Fruit fly (Drosophila melanogaster) whole organism, embryonic: ENCODE results near the gene CG32032.

Source experiments
- Abd-B ChIP-seq: fragments of 200-800 bp; sonication (Bioruptor generic); optimal IDR thresholded peaks from 2 replicates; lab custom pipeline; 2018; ENCODE audit warnings: missing biosample characterization, mild to moderate bottlenecking, missing genetic modification characterization, moderate library complexity
- Atf3 ChIP-seq: fragments of 200-800 bp; sonication (Bioruptor generic); optimal IDR thresholded peaks from 3 replicates; lab custom pipeline; 2016; ENCODE audit warnings: missing biosample characterization, missing genetic modification characterization
- Atf6 ChIP-seq: fragments of 200-800 bp; sonication (Bioruptor generic); IDR thresholded peaks from 2 replicates; pipeline ENCODE4 v1.3.6; 2022; ENCODE audit warnings: missing biosample characterization, missing genetic modification characterization
- CG12659 ChIP-seq: fragments of 200-800 bp; sonication (Bioruptor generic); optimal IDR thresholded peaks from 3 replicates; lab custom pipeline; 2017; ENCODE audit warnings: mild to moderate bottlenecking, missing biosample characterization, missing genetic modification reagents, missing genetic modification characterization
- CG13424 ChIP-seq: fragments of 200-800 bp; sonication (Bioruptor generic); optimal IDR thresholded peaks from 2 replicates; lab custom pipeline; 2019; ENCODE audit warnings: missing biosample characterization, mild to moderate bottlenecking, missing genetic modification characterization, moderate library complexity
- CG13775 ChIP-seq: fragments of 200-800 bp; sonication (Bioruptor generic); optimal IDR thresholded peaks from 3 replicates; lab custom pipeline; 2017; ENCODE audit warnings: missing biosample characterization, mild to moderate bottlenecking, missing genetic modification characterization
- CG15514 ChIP-seq: fragments of 200-800 bp; sonication (Bioruptor generic); optimal IDR thresholded peaks from 3 replicates; lab custom pipeline; 2017; ENCODE audit warnings: missing biosample characterization, missing genetic modification characterization, mild to moderate bottlenecking, moderate library complexity, missing genetic modification reagents
- CG1647 ChIP-seq: fragments of 200-800 bp; sonication (Bioruptor generic); optimal IDR thresholded peaks from 3 replicates; lab custom pipeline; 2016; ENCODE audit warnings: missing biosample characterization, missing genetic modification characterization
- CG17186 ChIP-seq: fragments of 200-800 bp; sonication (Bioruptor generic); optimal IDR thresholded peaks from 3 replicates; lab custom pipeline; 2017; ENCODE audit warnings: missing biosample characterization, missing genetic modification reagents, missing genetic modification characterization
- CG17359 ChIP-seq: fragments of 200-800 bp; sonication (Bioruptor generic); optimal IDR thresholded peaks from 3 replicates; lab custom pipeline; 2018; ENCODE audit warnings: missing biosample characterization, mild to moderate bottlenecking, missing genetic modification characterization, moderate library complexity
- CG18011 ChIP-seq: fragments of 200-800 bp; sonication (Bioruptor generic); optimal IDR thresholded peaks from 2 replicates; lab custom pipeline; 2017; ENCODE audit warnings: missing biosample characterization, missing genetic modification characterization, mild to moderate bottlenecking, moderate library complexity, missing genotype
- CG18764 ChIP-seq: fragments of 200-800 bp; sonication (Bioruptor generic); optimal IDR thresholded peaks from 3 replicates; lab custom pipeline; 2016; ENCODE audit warnings: missing biosample characterization, missing genetic modification characterization
- CG2116 ChIP-seq: fragments of 200-800 bp; sonication (Bioruptor generic); optimal IDR thresholded peaks from 3 replicates; lab custom pipeline; 2018; ENCODE audit warnings: missing biosample characterization, mild to moderate bottlenecking, missing genetic modification characterization
- CG2199 ChIP-seq: fragments of 200-800 bp; sonication (Bioruptor generic); IDR thresholded peaks from 3 replicates; pipeline ENCODE4 v1.3.6; 2022; ENCODE audit warnings: missing biosample characterization, missing genetic modification characterization
- CG32772 ChIP-seq: fragments of 200-800 bp; sonication (Bioruptor generic); IDR thresholded peaks from 2 replicates; pipeline ENCODE4 v1.3.6; 2022; ENCODE audit warnings: missing biosample characterization, missing genetic modification characterization
- CG33213 ChIP-seq: fragments of 200-800 bp; sonication (Bioruptor generic); optimal IDR thresholded peaks from 3 replicates; lab custom pipeline; 2016; ENCODE audit warnings: missing biosample characterization, missing genetic modification characterization
- CG6272 ChIP-seq: fragments of 200-800 bp; sonication (Bioruptor generic); IDR thresholded peaks from 2 replicates; pipeline ENCODE4 v1.3.6; 2022; ENCODE audit warnings: missing biosample characterization, missing genetic modification characterization
- CG6654 ChIP-seq: fragments of 200-800 bp; sonication (Bioruptor generic); optimal IDR thresholded peaks from 2 replicates; lab custom pipeline; 2017; ENCODE audit warnings: missing biosample characterization, mild to moderate bottlenecking, missing genetic modification characterization
- CG7963 ChIP-seq: fragments of 200-800 bp; sonication (Bioruptor generic); IDR thresholded peaks from 3 replicates; pipeline ENCODE4 v1.3.6; 2022; ENCODE audit warnings: missing biosample characterization, missing genetic modification characterization; ENCODE audit not compliant: partially characterized antibody
- CrebB ChIP-seq: fragments of 200-800 bp; sonication (Bioruptor generic); optimal IDR thresholded peaks from 3 replicates; lab custom pipeline; 2018; ENCODE audit warnings: missing biosample characterization, mild to moderate bottlenecking, missing genetic modification characterization
- Fer3 ChIP-seq: fragments of 200-800 bp; sonication (Bioruptor generic); optimal IDR thresholded peaks from 2 replicates; lab custom pipeline; 2018; ENCODE audit warnings: missing biosample characterization, mild to moderate bottlenecking, missing genetic modification characterization, moderate library complexity
- Gug ChIP-seq: fragments of 200-800 bp; sonication (Bioruptor generic); IDR thresholded peaks from 4 replicates; pipeline ENCODE4 v1.3.6; 2022; ENCODE audit warnings: missing biosample characterization, missing genetic modification characterization
- H15 ChIP-seq: fragments of 200-800 bp; sonication (Bioruptor generic); IDR thresholded peaks from 3 replicates; pipeline ENCODE4 v1.3.6; 2022; ENCODE audit warnings: missing biosample characterization, missing genetic modification characterization
- Kr ChIP-seq: fragments of 200-800 bp; sonication (Bioruptor generic); optimal IDR thresholded peaks from 2 replicates; lab custom pipeline; 2017; ENCODE audit warnings: missing biosample characterization, mild to moderate bottlenecking, missing genetic modification characterization
- NfI ChIP-seq: fragments of 200-800 bp; sonication (Bioruptor generic); optimal IDR thresholded peaks from 3 replicates; lab custom pipeline; 2018; ENCODE audit warnings: missing biosample characterization, mild to moderate bottlenecking, missing genetic modification characterization, moderate library complexity
- Oli ChIP-seq: fragments of 200-800 bp; sonication (Bioruptor generic); optimal IDR thresholded peaks from 2 replicates; lab custom pipeline; 2018; ENCODE audit warnings: missing biosample characterization, mild to moderate bottlenecking, missing genetic modification characterization, moderate library complexity
- Rfx ChIP-seq: fragments of 200-800 bp; sonication (Bioruptor generic); IDR thresholded peaks from 2 replicates; pipeline ENCODE4 v1.3.6; 2022; ENCODE audit warnings: missing biosample characterization, missing genetic modification characterization
- Sox102F ChIP-seq: fragments of 200-800 bp; sonication (Bioruptor generic); optimal IDR thresholded peaks from 2 replicates; lab custom pipeline; 2018; ENCODE audit warnings: missing biosample characterization, mild to moderate bottlenecking, missing genetic modification characterization, moderate library complexity
- Ssrp ChIP-seq: fragments of 200-800 bp; sonication (Bioruptor generic); optimal IDR thresholded peaks from 2 replicates; lab custom pipeline; 2018; ENCODE audit warnings: missing biosample characterization, mild to moderate bottlenecking, missing genetic modification characterization, moderate library complexity
- ap ChIP-seq: fragments of 200-800 bp; sonication (Bioruptor generic); IDR thresholded peaks from 2 replicates; pipeline ENCODE4 v1.3.6; 2022; ENCODE audit warnings: missing biosample characterization, missing genetic modification characterization
- caup ChIP-seq: fragments of 200-800 bp; sonication (Bioruptor generic); optimal IDR thresholded peaks from 3 replicates; lab custom pipeline; 2017; ENCODE audit warnings: missing biosample characterization, mild to moderate bottlenecking, missing genetic modification characterization, moderate library complexity; ENCODE audit not compliant: severe bottlenecking
- chinmo ChIP-seq: fragments of 200-800 bp; sonication (Bioruptor generic); IDR thresholded peaks from 4 replicates; pipeline ENCODE4 v1.3.6; 2022; ENCODE audit warnings: missing biosample characterization, missing genetic modification characterization; ENCODE audit not compliant: partially characterized antibody
- crc ChIP-seq: fragments of 200-800 bp; sonication (Bioruptor generic); optimal IDR thresholded peaks from 2 replicates; lab custom pipeline; 2016; ENCODE audit warnings: missing biosample characterization, missing genetic modification characterization
- dan ChIP-seq: fragments of 200-800 bp; sonication (Bioruptor generic); IDR thresholded peaks from 2 replicates; pipeline ENCODE4 v1.3.6; 2022; ENCODE audit warnings: missing biosample characterization, missing genetic modification characterization
- dimm ChIP-seq: fragments of 200-800 bp; sonication (Bioruptor generic); IDR thresholded peaks from 2 replicates; pipeline ENCODE4 v1.3.6; 2022; ENCODE audit warnings: missing biosample characterization, missing genetic modification characterization
- gcm2 ChIP-seq: fragments of 200-800 bp; sonication (Bioruptor generic); optimal IDR thresholded peaks from 2 replicates; lab custom pipeline; 2016; ENCODE audit warnings: missing biosample characterization, missing genetic modification characterization
- grau ChIP-seq: fragments of 200-800 bp; optimal IDR thresholded peaks from 3 replicates; lab custom pipeline; 2019; ENCODE audit warnings: missing biosample characterization, mild to moderate bottlenecking, missing genetic modification characterization, moderate library complexity
- lbe ChIP-seq: fragments of 200-800 bp; sonication (Bioruptor generic); optimal IDR thresholded peaks from 2 replicates; lab custom pipeline; 2016; ENCODE audit warnings: missing biosample characterization, mild to moderate bottlenecking, missing genetic modification characterization
- lilli ChIP-seq: fragments of 200-800 bp; sonication (Bioruptor generic); optimal IDR thresholded peaks from 3 replicates; lab custom pipeline; 2016; ENCODE audit warnings: missing biosample characterization, missing genetic modification characterization
- mirr ChIP-seq: fragments of 200-800 bp; sonication (Bioruptor generic); optimal IDR thresholded peaks from 3 replicates; lab custom pipeline; 2018; ENCODE audit warnings: missing biosample characterization, mild to moderate bottlenecking, missing genetic modification characterization
- nerfin-2 ChIP-seq: fragments of 200-800 bp; sonication (Bioruptor generic); IDR thresholded peaks from 2 replicates; pipeline ENCODE4 v1.3.6; 2022; ENCODE audit warnings: missing biosample characterization, missing genetic modification characterization; ENCODE audit not compliant: partially characterized antibody
- nom ChIP-seq: fragments of 200-800 bp; sonication (Bioruptor generic); optimal IDR thresholded peaks from 2 replicates; lab custom pipeline; 2017; ENCODE audit warnings: missing biosample characterization, missing genetic modification characterization, mild to moderate bottlenecking, moderate library complexity, missing genetic modification reagents
- pita ChIP-seq: fragments of 200-800 bp; sonication (Bioruptor generic); optimal IDR thresholded peaks from 2 replicates; lab custom pipeline; 2017; ENCODE audit warnings: missing biosample characterization, mild to moderate bottlenecking, missing genetic modification characterization
- rib ChIP-seq: fragments of 200-800 bp; sonication (Bioruptor generic); IDR thresholded peaks from 2 replicates; pipeline ENCODE4 v1.3.6; 2022; ENCODE audit warnings: missing biosample characterization, missing genetic modification characterization
- slou ChIP-seq: fragments of 200-800 bp; sonication (Bioruptor generic); optimal IDR thresholded peaks from 3 replicates; lab custom pipeline; 2016; ENCODE audit warnings: missing biosample characterization, missing genetic modification characterization
- so ChIP-seq: fragments of 200-800 bp; sonication (Bioruptor generic); IDR thresholded peaks from 3 replicates; pipeline ENCODE4 v1.3.6; 2022; ENCODE audit warnings: missing biosample characterization, missing genetic modification characterization
- sob ChIP-seq: fragments of 200-800 bp; sonication (Bioruptor generic); IDR thresholded peaks from 2 replicates; pipeline ENCODE4 v1.3.6; 2022; ENCODE audit warnings: missing biosample characterization, missing genetic modification characterization
- stc ChIP-seq: fragments of 200-800 bp; sonication (Bioruptor generic); IDR thresholded peaks from 2 replicates; pipeline ENCODE4 v1.3.6; 2022; ENCODE audit warnings: missing biosample characterization, missing genetic modification characterization
- tio ChIP-seq: fragments of 200-800 bp; sonication (Bioruptor generic); optimal IDR thresholded peaks from 2 replicates; lab custom pipeline; 2017; ENCODE audit warnings: missing biosample characterization, missing genetic modification characterization, inconsistent platforms
- vvl ChIP-seq: fragments of 200-800 bp; sonication (Bioruptor generic); IDR thresholded peaks from 2 replicates; pipeline ENCODE4 v1.3.6; 2022; ENCODE audit warnings: missing biosample characterization, missing genetic modification characterization
- zfh1 ChIP-seq: fragments of 200-800 bp; sonication (Bioruptor generic); IDR thresholded peaks from 3 replicates; pipeline ENCODE4 v1.3.6; 2022; ENCODE audit warnings: missing biosample characterization, missing genetic modification characterization

The CG32032 gene

DNA sequence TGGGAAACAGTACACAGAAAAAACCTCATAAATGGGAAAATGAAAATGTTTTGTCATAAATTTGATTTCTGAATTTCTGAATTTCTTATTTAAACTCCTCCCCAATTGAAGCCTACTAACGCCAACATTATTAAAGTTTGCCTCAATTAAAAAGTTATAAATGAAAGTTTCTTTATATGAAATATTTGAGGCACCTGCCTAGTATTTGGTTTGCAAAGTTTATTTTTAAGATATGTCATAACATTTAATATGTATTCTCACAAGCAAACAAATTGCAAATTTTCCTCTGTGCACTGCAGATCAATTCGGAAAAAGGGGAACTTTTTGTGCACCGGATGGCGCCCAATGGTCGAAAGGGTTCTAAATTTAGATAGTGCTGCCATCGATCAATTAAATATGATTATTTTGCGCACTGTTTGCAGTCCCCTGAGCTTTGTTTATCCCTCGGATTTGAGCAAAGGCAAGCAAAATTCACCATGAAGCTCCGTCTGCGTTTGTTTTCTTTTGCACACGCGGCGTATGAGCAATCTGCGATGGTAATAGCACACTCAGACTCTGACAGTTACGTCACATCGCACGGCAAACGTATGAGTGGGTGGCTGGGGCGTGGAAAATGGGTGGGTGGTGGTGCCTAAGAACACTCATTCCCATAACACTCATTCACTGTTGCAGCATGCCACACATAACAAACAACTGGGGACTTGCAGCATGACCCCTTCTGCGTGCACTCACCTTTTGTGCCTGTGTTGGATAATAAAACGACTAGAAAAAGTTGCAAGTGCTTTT is 27.7 kb upstream of the CG32032 start (continued):
- no peak for TF ChIP-seq CG32772 (GFP tag; lab: Robert Waterston, UW)
- TF ChIP-seq CG12659 (GFP tag; lab: Kevin White, UChicago) = peak; percentile 0
- TF ChIP-seq NfI (GFP tag; lab: Kevin White, UChicago) = peak; percentile 2
- TF ChIP-seq crc (GFP tag; lab: Kevin White, UChicago) = no peak
- TF ChIP-seq CG33213 = no peak
- TF ChIP-seq chinmo (GFP tag; lab: Robert Waterston, UW) = 0 out of 4 replicates have a peak, but pooled peaks have one; percentile 37
- no peak for TF ChIP-seq vvl
- no peak for TF ChIP-seq CG2199
- no peak for TF ChIP-seq zfh1 (GFP tag; lab: Robert Waterston, UW)
- no peak for TF ChIP-seq caup (GFP tag; lab: Kevin White, UChicago)
- no peak for TF ChIP-seq slou (GFP tag; lab: Kevin White, UChicago)
- no peak for TF ChIP-seq Gug (GFP tag; lab: Robert Waterston, UW)
- peak; percentile 34 for TF ChIP-seq grau (tag; lab: Kevin White, UChicago)
- TF ChIP-seq nerfin-2 (GFP tag; lab: Robert Waterston, UW) = no peak
- TF ChIP-seq Abd-B (GFP tag; lab: Kevin White, UChicago) = no peak
- no peak for TF ChIP-seq CG18011
- no peak for TF ChIP-seq gcm2 (GFP tag; lab: Kevin White, UChicago)
- TF ChIP-seq CG18764 (GFP tag; lab: Kevin White, UChicago) = no peak
- TF ChIP-seq CG13775 (GFP tag; lab: Kevin White, UChicago) = no peak
- no peak for TF ChIP-seq CG17186
- no peak for TF ChIP-seq CG6654 (GFP tag; lab: Kevin White, UChicago)
- no peak for TF ChIP-seq Atf6 (GFP tag; lab: Robert Waterston, UW)
- no peak for TF ChIP-seq CG15514
- TF ChIP-seq CG1647 = no peak
- 0 out of 2 replicates have a peak, but pooled peaks have one; percentile 14 for TF ChIP-seq stc
- no peak for TF ChIP-seq mirr (GFP tag; lab: Kevin White, UChicago)
- TF ChIP-seq dan (GFP tag; lab: Robert Waterston, UW) = no peak
- TF ChIP-seq Atf3 = no peak
- peak; percentile 8 for TF ChIP-seq Oli (tag; lab: Kevin White, UChicago)
- TF ChIP-seq tio (GFP tag; lab: Kevin White, UChicago) = peak; percentile 25
- TF ChIP-seq Kr = no peak
- no peak for TF ChIP-seq sob
- no peak for TF ChIP-seq H15 (GFP tag; lab: Robert Waterston, UW)
- no peak for TF ChIP-seq rib (GFP tag; lab: Robert Waterston, UW)
- TF ChIP-seq lilli = peak; percentile 25
- TF ChIP-seq Sox102F (GFP tag; lab: Kevin White, UChicago) = peak; percentile 25

- TF ChIP-seq CG13424 (peak; percentile 70), dimm (GFP tag; lab: Robert Waterston, UW) (no peak), pita (no peak), Ssrp (tag; lab: Kevin White, UChicago) (peak; percentile 9), CG6272 (GFP tag; lab: Robert Waterston, UW) (no peak), CG2116 (GFP tag; lab: Kevin White, UChicago) (no peak), grau (tag; lab: Kevin White, UChicago) (peak; percentile 80), CG17359 (no peak), lbe (no peak), Rfx (GFP tag; lab: Robert Waterston, UW) (peak; percentile 71), ap (GFP tag; lab: Robert Waterston, UW) (no peak), CG7963 (GFP tag; lab: Robert Waterston, UW) (no peak), CrebB (tag; lab: Kevin White, UChicago) (no peak), Fer3 (tag; lab: Kevin White, UChicago) (peak; percentile 13), so (GFP tag; lab: Robert Waterston, UW) (peak; percentile 51; the same call in 1 of the 3 replicates), nom (GFP tag; lab: Kevin White, UChicago) (no peak)
These were observed 26.8 kb upstream of the CG32032 start, which contains the start of gene Argk1 for dm6 chr3L:9065997-9066441. Gene Argk1, minus strand, starts transcription at chr3L:9066027.
